Worm (Caenorhabditis elegans): ENCODE results near the gene F35F11.2.

The F35F11.2 gene

ce11 chrIV:4007697-4008096, 32.4 kb upstream of the F35F11.2 start, which contains the start of gene W02C12.2:
TSS of gene W02C12.2 (minus strand) at chrIV:4007973.
- TF ChIP-seq mep-1 (tag; optimal IDR thresholded peaks at IDR 0.05) = no peak
- peak; percentile 51 for TF ChIP-seq ces-1 (GFP tag; optimal IDR thresholded peaks at IDR 0.05)

- TF ChIP-seq snpc-4 (tag; optimal IDR thresholded peaks at IDR 0.05) (no peak), sptf-1 (tag; optimal IDR thresholded peaks at IDR 0.05) (no peak), ceh-43 (GFP tag; optimal IDR thresholded peaks at IDR 0.05) (no peak), ceh-39 (tag; optimal IDR thresholded peaks at IDR 0.05) (no peak), M03D4.4 (tag; optimal IDR thresholded peaks at IDR 0.05) (no peak), elt-3 (tag; optimal IDR thresholded peaks at IDR 0.05) (no peak)
These were observed 31.6 kb upstream of the F35F11.2 start for ce11 chrIV:4008440-4008839.

- TF ChIP-seq drap-1 (GFP tag; optimal IDR thresholded peaks at IDR 0.05) = no peak
- no peak for TF ChIP-seq unc-39 (tag; optimal IDR thresholded peaks at IDR 0.05)
- no peak for TF ChIP-seq unc-62 (GFP tag; optimal IDR thresholded peaks at IDR 0.05)
- no peak for TF ChIP-seq tbx-8 (GFP tag; optimal IDR thresholded peaks at IDR 0.05)
- TF ChIP-seq unc-120 (tag; optimal IDR thresholded peaks at IDR 0.05; ENCODE audit: poor library complexity, severe bottlenecking) = no peak
- no peak for TF ChIP-seq ztf-11 (tag; optimal IDR thresholded peaks at IDR 0.05)
- no peak for TF ChIP-seq nhr-28 (tag; optimal IDR thresholded peaks at IDR 0.05)
- no peak for TF ChIP-seq nhr-2 (tag; optimal IDR thresholded peaks at IDR 0.05)
- TF ChIP-seq nhr-12 (tag; optimal IDR thresholded peaks at IDR 0.05) = no peak
- no peak for TF ChIP-seq snpc-4 (tag; optimal IDR thresholded peaks at IDR 0.05)
- TF ChIP-seq mab-5 (tag; optimal IDR thresholded peaks at IDR 0.05) = no peak
- TF ChIP-seq blmp-1 (tag; optimal IDR thresholded peaks at IDR 0.05) = no peak
- no peak for TF ChIP-seq ces-1 (GFP tag; optimal IDR thresholded peaks at IDR 0.05)
- no peak for TF ChIP-seq ham-2 (GFP tag; optimal IDR thresholded peaks at IDR 0.05)
- no peak for TF ChIP-seq mls-2 (tag; optimal IDR thresholded peaks at IDR 0.05)
- TF ChIP-seq sem-2 (GFP tag; optimal IDR thresholded peaks at IDR 0.05) = no peak
- TF ChIP-seq lin-13 (tag; optimal IDR thresholded peaks at IDR 0.05) = no peak
These were observed 30.2 kb upstream of the F35F11.2 start for ce11 chrIV:4009923-4010322.

ce11 chrIV:4013621-4014020, 26.5 kb upstream of the F35F11.2 start:
- no peak for TF ChIP-seq unc-39 (tag; optimal IDR thresholded peaks at IDR 0.05)
- no peak for TF ChIP-seq sptf-1 (tag; optimal IDR thresholded peaks at IDR 0.05)
- no peak for TF ChIP-seq pha-4 (tag; optimal IDR thresholded peaks at IDR 0.05)
- no peak for TF ChIP-seq ces-1 (GFP tag; optimal IDR thresholded peaks at IDR 0.05)
- no peak for TF ChIP-seq ceh-39 (tag; optimal IDR thresholded peaks at IDR 0.05)
- TF ChIP-seq nhr-12 (tag; optimal IDR thresholded peaks at IDR 0.05) = no peak
- TF ChIP-seq mep-1 (tag; optimal IDR thresholded peaks at IDR 0.05) = no peak
- TF ChIP-seq lsy-2 (tag; optimal IDR thresholded peaks at IDR 0.05) = no peak
- no peak for TF ChIP-seq tbx-8 (GFP tag; optimal IDR thresholded peaks at IDR 0.05)
- no peak for TF ChIP-seq nhr-28 (tag; optimal IDR thresholded peaks at IDR 0.05)
- TF ChIP-seq nhr-76 (tag; optimal IDR thresholded peaks at IDR 0.05) = no peak
- TF ChIP-seq unc-62 (GFP tag; optimal IDR thresholded peaks at IDR 0.05) = no peak
- no peak for TF ChIP-seq M03D4.4 (tag; optimal IDR thresholded peaks at IDR 0.05)
- no peak for TF ChIP-seq blmp-1 (tag; optimal IDR thresholded peaks at IDR 0.05)
- TF ChIP-seq zip-8 (tag; optimal IDR thresholded peaks at IDR 0.05) = no peak

- TF ChIP-seq nhr-2 (tag; optimal IDR thresholded peaks at IDR 0.05) (no peak), nhr-237 (tag; optimal IDR thresholded peaks at IDR 0.05) (no peak), unc-62 (GFP tag; optimal IDR thresholded peaks at IDR 0.05) (no peak), blmp-1 (tag; optimal IDR thresholded peaks at IDR 0.05) (no peak), ham-2 (GFP tag; optimal IDR thresholded peaks at IDR 0.05) (no peak), ceh-39 (tag; optimal IDR thresholded peaks at IDR 0.05) (no peak), nhr-12 (tag; optimal IDR thresholded peaks at IDR 0.05) (no peak), hlh-1 (tag; optimal IDR thresholded peaks at IDR 0.05) (no peak), bed-3 (GFP tag; optimal IDR thresholded peaks at IDR 0.05) (no peak), mls-2 (tag; optimal IDR thresholded peaks at IDR 0.05) (no peak), sptf-1 (tag; optimal IDR thresholded peaks at IDR 0.05) (no peak), cnd-1 (tag; optimal IDR thresholded peaks at IDR 0.05) (no peak), nhr-28 (tag; optimal IDR thresholded peaks at IDR 0.05) (no peak), lin-32 (GFP tag; optimal IDR thresholded peaks at IDR 0.05) (no peak), ceh-43 (GFP tag; optimal IDR thresholded peaks at IDR 0.05) (no peak), ceh-83 (GFP tag; optimal IDR thresholded peaks at IDR 0.05) (no peak), flh-1 (GFP tag; optimal IDR thresholded peaks at IDR 0.05) (no peak)
These were observed 25.7 kb upstream of the F35F11.2 start for ce11 chrIV:4014341-4014826.

Measured in whole organism, mixed stage, embryonic.